Worm (Caenorhabditis elegans) whole organism, mixed stage, embryonic: ENCODE results near the gene F59B2.13.

Source experiments
- bed-3 ChIP-seq: fragments of 200-800 bp; sonication (Bioruptor generic); optimal IDR thresholded peaks from 3 replicates; lab custom pipeline; 2018; ENCODE audit warnings: mild to moderate bottlenecking, missing genetic modification characterization, moderate library complexity, missing compliant biosample characterization
- elt-1 ChIP-seq: sonication (generic microtip); optimal IDR thresholded peaks from 2 replicates; lab custom pipeline; 2017; ENCODE audit warnings: missing genetic modification characterization, mild to moderate bottlenecking, missing compliant biosample characterization, antibody characterized with exemption, moderate library complexity, borderline replicate concordance; ENCODE audit not compliant: insufficient read depth
- elt-3 ChIP-seq: fragments of 150-350 bp; optimal IDR thresholded peaks from 2 replicates; lab custom pipeline; 2014; ENCODE audit warnings: missing biosample characterization, missing genetic modification characterization
- nhr-2 ChIP-seq: fragments of 150-350 bp; optimal IDR thresholded peaks from 2 replicates; lab custom pipeline; 2014; ENCODE audit warnings: missing biosample characterization, missing genetic modification characterization
- nhr-28 ChIP-seq: fragments of 150-350 bp; optimal IDR thresholded peaks from 2 replicates; lab custom pipeline; 2014; ENCODE audit warnings: missing biosample characterization, missing genetic modification characterization
- nhr-76 ChIP-seq: sonication (generic microtip); optimal IDR thresholded peaks from 2 replicates; lab custom pipeline; 2017; ENCODE audit warnings: missing biosample characterization, missing genetic modification characterization
- pha-4 ChIP-seq: fragments of 150-350 bp; optimal IDR thresholded peaks from 2 replicates; lab custom pipeline; 2018; ENCODE audit warnings: missing biosample characterization, missing genetic modification reagents, missing genetic modification characterization
- unc-39 ChIP-seq: fragments of 150-350 bp; optimal IDR thresholded peaks from 2 replicates; lab custom pipeline; 2014; ENCODE audit warnings: missing biosample characterization, missing genetic modification characterization
- unc-62 ChIP-seq: fragments of 150-350 bp; optimal IDR thresholded peaks from 2 replicates; lab custom pipeline; 2014; ENCODE audit warnings: missing biosample characterization, missing genetic modification reagents, missing genetic modification characterization

DNA sequence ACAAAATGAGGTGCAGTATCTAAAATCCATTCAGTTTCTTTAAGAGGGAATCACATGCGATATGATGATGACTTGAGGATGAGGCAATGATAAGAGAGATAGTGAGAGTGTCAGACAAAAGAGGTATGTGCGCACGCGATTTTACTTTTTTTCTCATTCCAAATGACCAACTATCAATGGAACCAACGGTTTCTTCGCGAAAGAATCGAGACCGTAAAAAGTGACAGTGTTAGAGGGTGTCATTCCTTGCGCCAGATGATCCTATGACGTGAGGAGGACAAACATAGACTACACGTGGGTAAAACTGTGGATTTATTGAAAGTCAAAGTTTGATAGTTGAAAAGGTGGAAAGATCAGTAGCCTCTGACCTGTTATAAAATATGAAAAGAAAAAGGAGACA is 43.0 kb downstream of the F59B2.13 start:
- TF ChIP-seq bed-3 (GFP tag; lab: Kevin White, UChicago) (no peak), elt-3 (tag; lab: Kevin White, UChicago) (no peak), elt-1 (tag; lab: Kevin White, UChicago) (no peak), unc-39 (tag; lab: Kevin White, UChicago) (no peak), unc-62 (no peak), nhr-28 (tag; lab: Kevin White, UChicago) (no peak), nhr-76 (tag; lab: Kevin White, UChicago) (no peak), nhr-2 (no peak), pha-4 (tag; lab: Kevin White, UChicago) (no peak)
